Fruit fly (Drosophila melanogaster): ENCODE measurements around the gene CG43248.

DNA sequence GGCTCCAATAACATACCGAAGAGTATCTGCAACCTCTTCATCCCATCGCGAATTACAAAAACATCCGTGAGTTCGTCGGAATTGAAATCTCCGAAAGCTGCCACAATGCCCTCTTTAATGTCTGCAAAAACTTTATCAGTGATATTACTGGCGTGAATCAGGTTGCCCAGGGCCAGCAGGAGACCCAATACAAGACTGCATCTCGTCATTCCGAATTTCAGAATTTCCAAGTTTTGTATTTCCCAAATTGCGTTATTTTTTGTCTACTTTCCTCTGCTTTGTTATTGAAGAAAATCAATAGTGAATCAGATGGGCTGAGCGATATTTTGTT lies 31.4 kb upstream of the CG43248 start:
- no peak for TF ChIP-seq CG9139 (GFP tag; optimal IDR thresholded peaks at IDR 0.05)
- no peak for TF ChIP-seq Blimp-1 (GFP tag; optimal IDR thresholded peaks at IDR 0.05)
- TF ChIP-seq CG16779 (tag; optimal IDR thresholded peaks at IDR 0.05): no peak
- TF ChIP-seq CG3032 (tag; optimal IDR thresholded peaks at IDR 0.05): no peak
- TF ChIP-seq OdsH (GFP tag; optimal IDR thresholded peaks at IDR 0.05): no peak
- TF ChIP-seq CG8119 (GFP tag; IDR thresholded peaks at IDR 0.05): no peak
- TF ChIP-seq Lpt (GFP tag; optimal IDR thresholded peaks at IDR 0.05): no peak
- no peak for TF ChIP-seq lz (GFP tag; optimal IDR thresholded peaks at IDR 0.05)
- TF ChIP-seq fd85E (GFP tag; optimal IDR thresholded peaks at IDR 0.05): no peak
- TF ChIP-seq Hr4 (GFP tag; optimal IDR thresholded peaks at IDR 0.05): no peak

Measured in whole organism, prepupa.